Worm (Caenorhabditis elegans) whole organism, midembryonic: ENCODE results near the gene agl-1.
"Not testable (repeated sequence)": the region's sequence is repeated elsewhere in the genome, so short reads cannot be mapped to it uniquely, and the experiment has no call there.

ENCODE experiments used
- T22C8.4 ChIP-seq: fragments of 200-800 bp; sonication (Bioruptor generic); IDR thresholded peaks from 2 replicates; pipeline ENCODE4 v1.3.6; 2022; ENCODE audit warnings: missing genetic modification characterization, missing compliant biosample characterization
- cog-1 ChIP-seq: sonication (generic microtip); optimal IDR thresholded peaks from 2 replicates; lab custom pipeline; 2016; ENCODE audit warnings: missing genetic modification characterization, missing compliant biosample characterization
- flt-1 ChIP-seq: fragments of 200-800 bp; sonication (Bioruptor generic); IDR thresholded peaks from 2 replicates; pipeline ENCODE4 v1.3.6; 2022; ENCODE audit warnings: missing genetic modification characterization, missing compliant biosample characterization
- klf-2 ChIP-seq: fragments of 200-800 bp; sonication (Bioruptor generic); conservative IDR thresholded peaks from 2 replicates; pipeline ENCODE4 v1.3.6; 2022; ENCODE audit warnings: missing genetic modification reagents, missing genetic modification characterization, missing compliant biosample characterization
- med-1 ChIP-seq: sonication (generic microtip); optimal IDR thresholded peaks from 2 replicates; lab custom pipeline; 2017; ENCODE audit warnings: missing genetic modification characterization, mild to moderate bottlenecking, missing compliant biosample characterization, antibody characterized with exemption, missing genetic modification reagents; ENCODE audit not compliant: insufficient read depth
- ref-1 ChIP-seq: fragments of 200-800 bp; sonication (Bioruptor generic); conservative IDR thresholded peaks from 2 replicates; pipeline ENCODE4 v1.3.6; 2022; ENCODE audit warnings: missing genetic modification reagents, missing genetic modification characterization, missing compliant biosample characterization
- tab-1 ChIP-seq: fragments of 200-800 bp; sonication (Bioruptor generic); IDR thresholded peaks from 2 replicates; pipeline ENCODE4 v1.3.6; 2022; ENCODE audit warnings: missing genetic modification characterization, missing compliant biosample characterization
- ztf-23 ChIP-seq: fragments of 200-800 bp; sonication (Bioruptor generic); IDR thresholded peaks from 2 replicates; pipeline ENCODE4 v1.3.6; 2022; ENCODE audit warnings: missing genetic modification reagents, missing genetic modification characterization, missing compliant biosample characterization
- ztf-29 ChIP-seq: fragments of 200-800 bp; sonication (Bioruptor generic); IDR thresholded peaks from 2 replicates; pipeline ENCODE4 v1.3.6; 2022; ENCODE audit warnings: missing genetic modification reagents, missing genetic modification characterization, missing compliant biosample characterization

agl-1 gene

DNA sequence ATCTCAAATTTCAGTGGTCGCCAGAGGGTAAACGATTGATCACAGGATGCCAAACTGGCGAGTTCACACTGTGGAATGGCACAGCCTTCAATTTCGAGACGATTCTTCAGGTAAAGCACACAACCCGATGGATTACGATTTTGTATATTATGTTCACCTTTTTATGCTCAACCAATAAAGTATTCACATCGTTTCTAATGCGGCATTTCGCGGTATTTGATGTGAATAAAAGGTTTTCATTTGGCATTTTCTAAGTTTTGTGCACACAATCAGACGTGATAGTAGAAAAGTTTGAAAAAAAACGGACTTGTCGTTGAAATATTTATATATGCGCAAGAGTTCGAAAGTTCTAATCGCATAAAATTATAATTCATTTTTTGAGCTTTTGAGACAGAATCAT is 1.1 kb upstream of the agl-1 start:
- TF ChIP-seq cog-1 (tag; lab: Kevin White, UChicago) = no peak

DNA sequence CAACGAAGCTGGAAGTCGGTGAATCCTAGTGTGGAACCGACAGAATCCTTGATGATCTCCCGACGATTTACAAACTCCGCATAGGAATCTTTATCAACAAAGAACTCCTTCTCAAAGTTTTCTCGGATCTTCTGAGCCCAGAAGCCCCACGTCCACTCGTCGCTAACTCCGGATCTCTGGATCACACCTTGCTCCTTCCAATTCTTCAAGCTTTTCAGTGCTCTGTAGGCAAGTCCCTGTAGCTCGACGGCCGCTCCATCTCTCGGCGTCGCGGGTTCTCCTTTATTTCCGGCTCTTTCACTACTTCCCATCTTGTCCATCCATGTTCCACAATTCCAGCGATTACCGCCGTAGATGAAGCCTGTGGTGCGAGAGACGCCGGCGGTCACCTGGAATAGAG is 6.6 kb downstream of the agl-1 start:
- no peak for TF ChIP-seq cog-1 (tag; lab: Kevin White, UChicago)
- 0 out of 2 replicates have a peak, but pooled peaks have one; percentile 8 for TF ChIP-seq klf-2 (GFP tag; lab: Robert Waterston, UW)

DNA sequence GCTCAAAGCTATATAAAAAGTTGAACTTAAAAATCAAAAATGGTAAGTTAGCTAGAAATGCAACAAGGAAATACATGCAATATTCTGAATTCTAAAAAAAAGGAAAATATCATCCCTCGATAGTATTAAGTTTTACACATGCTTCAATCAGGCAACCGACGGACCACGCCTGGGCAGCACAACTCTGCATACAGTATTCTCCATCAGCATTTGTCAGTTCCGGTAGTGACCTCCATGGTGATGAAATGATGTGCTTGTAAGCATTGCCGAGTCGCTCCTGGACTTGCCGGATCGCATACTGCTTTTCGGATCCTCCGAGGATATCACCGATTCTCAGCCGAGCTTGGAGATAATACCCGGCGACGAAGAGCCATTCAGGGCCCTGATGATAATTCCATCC is 7.1 kb downstream of the agl-1 start:
- TF ChIP-seq ztf-29 (GFP tag; lab: Robert Waterston, UW) = no peak
- no peak for TF ChIP-seq klf-2 (GFP tag; lab: Robert Waterston, UW)
- TF ChIP-seq cog-1 (tag; lab: Kevin White, UChicago) = no peak
- no peak for TF ChIP-seq tab-1 (GFP tag; lab: Robert Waterston, UW)
- TF ChIP-seq med-1 (GFP tag; lab: Kevin White, UChicago) = no peak
- no peak for TF ChIP-seq ref-1 (GFP tag; lab: Robert Waterston, UW)
- TF ChIP-seq T22C8.4 (GFP tag; lab: Robert Waterston, UW) = no peak
- no peak for TF ChIP-seq ztf-23 (GFP tag; lab: Robert Waterston, UW)
- no peak for TF ChIP-seq flt-1 (GFP tag; lab: Robert Waterston, UW)

DNA sequence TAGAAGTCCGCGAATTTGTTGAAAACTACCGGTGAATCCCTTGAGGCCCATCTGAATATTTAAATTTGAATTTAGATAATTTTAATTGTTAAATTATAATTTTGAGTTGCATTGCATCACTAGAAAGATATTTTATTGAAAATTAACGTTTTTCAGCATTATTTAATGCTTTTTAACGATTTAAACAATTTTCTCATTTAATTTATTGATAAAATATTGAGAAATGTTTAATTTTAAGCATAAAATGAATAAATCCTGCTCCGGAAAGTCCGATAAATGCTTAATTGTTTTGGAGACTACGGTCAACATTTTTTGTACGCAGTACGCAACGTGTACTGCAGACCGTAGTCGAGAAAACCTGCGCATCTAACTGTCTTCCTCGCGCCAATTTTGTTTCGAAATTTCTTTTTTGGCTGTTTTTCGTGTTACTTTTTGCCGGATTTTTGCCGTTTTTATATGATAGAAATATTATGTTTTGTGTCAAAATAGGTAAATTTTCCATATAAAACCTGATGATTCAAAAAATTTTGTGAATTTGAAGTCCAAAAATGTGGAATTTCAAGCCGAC is 8.5 kb downstream of the agl-1 start, which contains the start of the genes Y54G11A.17, lin-7 and elof-1:
Gene Y54G11A.17, minus strand, starts transcription at position 51 of the 568 bp plus-strand sequence.
Gene lin-7, minus strand, starts transcription at position 51 of the 568 bp plus-strand sequence.
Gene elof-1, plus strand, starts transcription at position 383 of the 568 bp plus-strand sequence.
- TF ChIP-seq cog-1 (tag; lab: Kevin White, UChicago) (peak; percentile 15), ztf-29 (GFP tag; lab: Robert Waterston, UW) (no peak), flt-1 (GFP tag; lab: Robert Waterston, UW) (peak; percentile 67), ztf-23 (GFP tag; lab: Robert Waterston, UW) (peak; percentile 59; the same call in 1 of the 2 replicates)

DNA sequence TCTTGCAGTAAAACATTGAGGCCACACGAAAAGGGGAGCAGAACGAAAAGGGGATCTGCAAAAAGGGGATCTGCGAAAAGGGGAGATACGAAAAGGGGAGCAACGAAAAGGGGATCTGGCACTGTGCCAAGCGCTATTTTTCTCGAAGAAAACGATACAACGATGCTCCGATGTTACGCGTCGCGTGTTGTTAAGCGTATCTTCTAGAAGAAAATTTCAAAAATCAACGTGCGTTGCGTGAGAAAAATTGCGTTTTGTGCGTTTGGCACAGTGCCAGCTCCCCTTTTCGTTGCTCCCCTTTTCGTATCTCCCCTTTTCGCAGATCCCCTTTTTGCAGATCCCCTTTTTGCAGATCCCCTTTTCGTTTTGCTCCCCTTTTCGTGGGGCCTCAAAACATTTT is 11.7 kb downstream of the agl-1 start, which contains the start of gene Y54G11A.9:
Gene Y54G11A.9, minus strand, starts transcription at position 196 of the 400 bp plus-strand sequence.
- 0 out of 2 replicates have a peak, but pooled peaks have one; percentile 29 for TF ChIP-seq ztf-23 (GFP tag; lab: Robert Waterston, UW)

DNA sequence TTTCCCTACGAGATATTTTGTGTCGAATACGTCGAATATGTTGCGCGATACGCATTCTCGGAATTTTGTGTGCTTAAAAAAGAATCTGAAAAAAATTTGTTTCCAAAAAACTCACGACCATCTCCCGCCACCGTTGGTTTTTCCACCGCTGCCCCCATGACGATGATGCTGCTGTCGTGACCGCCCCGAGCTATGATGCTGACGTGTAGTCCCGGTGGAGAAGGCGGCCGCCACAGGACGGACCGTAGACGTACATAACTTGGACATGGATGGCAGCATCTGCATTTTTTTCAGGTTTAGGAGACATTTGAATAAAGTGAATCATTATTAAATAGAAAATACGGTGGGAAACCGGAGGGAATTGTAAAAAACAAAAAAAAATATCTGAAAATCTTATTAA is 13.7 kb downstream of the agl-1 start, which contains the start of gene ddl-3:
Gene ddl-3, minus strand, starts transcription at position 289 of the 400 bp plus-strand sequence.
- not testable (repeated sequence) for TF ChIP-seq ref-1 (GFP tag; lab: Robert Waterston, UW); T22C8.4 (GFP tag; lab: Robert Waterston, UW); cog-1 (tag; lab: Kevin White, UChicago)

DNA sequence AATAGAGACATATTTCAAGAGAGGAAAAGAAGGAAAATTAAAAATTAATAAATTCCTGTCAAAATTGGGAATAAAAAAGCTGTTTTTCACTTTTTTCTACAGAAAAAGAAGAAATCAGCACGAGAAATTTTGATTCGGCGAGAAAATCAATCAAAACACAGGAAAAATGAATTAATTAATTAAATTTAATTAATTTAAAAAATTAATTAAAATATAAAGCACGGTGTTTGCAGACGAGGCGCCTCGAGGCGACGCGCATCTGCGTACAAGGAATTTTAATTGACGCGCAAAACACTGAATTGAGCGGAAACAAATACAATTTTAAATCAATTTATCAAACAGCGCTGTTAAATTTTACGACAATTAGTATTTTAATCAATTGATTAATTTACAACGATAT is 36.7 kb downstream of the agl-1 start:
- TF ChIP-seq ztf-29 (GFP tag; lab: Robert Waterston, UW) (no peak), flt-1 (GFP tag; lab: Robert Waterston, UW) (0 out of 2 replicates have a peak, but pooled peaks have one; percentile 53), cog-1 (tag; lab: Kevin White, UChicago) (no peak), ztf-23 (GFP tag; lab: Robert Waterston, UW) (peak; percentile 41; the same call in 1 of the 2 replicates), med-1 (GFP tag; lab: Kevin White, UChicago) (no peak)

DNA sequence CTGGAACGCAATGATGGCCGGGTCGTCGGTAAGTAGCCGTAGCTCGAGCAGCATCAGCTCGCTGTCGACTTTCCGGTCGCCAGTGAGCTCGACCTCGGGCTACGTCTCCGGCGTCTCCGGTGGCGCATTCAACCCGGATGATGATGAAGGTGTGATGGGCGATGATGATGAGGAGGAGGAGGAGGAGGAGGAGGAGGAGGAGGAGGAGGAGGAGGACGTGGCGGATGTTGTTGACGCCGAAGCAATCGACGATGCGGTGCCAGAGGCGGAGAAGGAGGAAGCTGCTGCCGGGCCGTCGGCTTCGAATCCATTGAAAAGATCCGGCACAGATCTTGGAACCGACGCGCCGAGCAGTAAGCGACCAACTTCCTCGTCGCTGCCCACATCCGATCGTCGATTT is 38.7 kb downstream of the agl-1 start:
- TF ChIP-seq klf-2 (GFP tag; lab: Robert Waterston, UW) = no peak
- TF ChIP-seq ztf-29 (GFP tag; lab: Robert Waterston, UW) = no peak
- TF ChIP-seq T22C8.4 (GFP tag; lab: Robert Waterston, UW) = no peak
- TF ChIP-seq ref-1 (GFP tag; lab: Robert Waterston, UW) = no peak
- TF ChIP-seq med-1 (GFP tag; lab: Kevin White, UChicago) = no peak
- no peak for TF ChIP-seq cog-1 (tag; lab: Kevin White, UChicago)
- TF ChIP-seq flt-1 (GFP tag; lab: Robert Waterston, UW) = no peak
- TF ChIP-seq ztf-23 (GFP tag; lab: Robert Waterston, UW) = no peak
- TF ChIP-seq tab-1 (GFP tag; lab: Robert Waterston, UW) = no peak

DNA sequence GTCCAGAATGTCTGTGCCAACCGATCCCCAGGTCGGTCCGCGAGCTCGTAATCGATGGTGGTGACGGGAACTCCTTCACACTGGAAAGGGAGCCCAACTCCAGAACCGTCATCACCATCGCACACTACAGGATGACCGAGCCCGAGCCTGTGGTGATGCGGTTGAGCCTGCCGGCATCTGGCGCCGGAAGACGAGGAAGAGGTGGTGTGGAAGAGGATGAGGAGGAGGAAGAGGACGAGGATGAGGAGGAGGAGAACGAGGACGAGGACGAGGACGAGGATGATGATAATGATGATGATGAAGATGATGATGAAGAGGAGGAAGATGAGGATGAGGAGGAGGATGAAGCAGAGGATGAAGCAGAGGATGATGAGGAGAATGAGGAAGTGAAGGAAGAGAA is 39.9 kb downstream of the agl-1 start, which contains the start of gene Y54G11A.14:
Gene Y54G11A.14, plus strand, starts transcription at position 132 of the 400 bp plus-strand sequence.
- no peak for TF ChIP-seq flt-1 (GFP tag; lab: Robert Waterston, UW)
- no peak for TF ChIP-seq T22C8.4 (GFP tag; lab: Robert Waterston, UW)
- no peak for TF ChIP-seq cog-1 (tag; lab: Kevin White, UChicago)
- TF ChIP-seq med-1 (GFP tag; lab: Kevin White, UChicago) = no peak
- no peak for TF ChIP-seq ztf-23 (GFP tag; lab: Robert Waterston, UW)
- no peak for TF ChIP-seq ztf-29 (GFP tag; lab: Robert Waterston, UW)
- TF ChIP-seq klf-2 (GFP tag; lab: Robert Waterston, UW) = no peak
- TF ChIP-seq tab-1 (GFP tag; lab: Robert Waterston, UW) = no peak
- no peak for TF ChIP-seq ref-1 (GFP tag; lab: Robert Waterston, UW)

DNA sequence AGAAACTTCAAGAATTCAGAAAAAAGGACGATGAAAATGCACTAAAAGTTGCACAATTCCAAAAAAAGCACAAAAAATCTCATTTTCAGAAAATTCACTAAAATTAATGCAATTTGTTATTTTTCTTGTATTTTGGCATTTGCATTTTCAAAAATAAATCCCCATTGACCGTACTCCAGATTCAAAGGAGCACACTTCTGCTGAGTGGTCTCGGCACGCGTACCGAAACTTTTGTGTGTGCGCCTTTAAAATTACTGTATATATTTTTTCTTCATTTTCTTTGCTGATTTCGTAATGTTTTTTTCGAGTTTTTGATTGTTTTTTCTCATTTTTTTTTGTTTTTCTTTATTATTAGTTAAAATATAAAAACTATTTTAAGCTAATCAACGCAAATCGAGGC is 45.7 kb downstream of the agl-1 start:
- TF ChIP-seq cog-1 (tag; lab: Kevin White, UChicago) = no peak
- no peak for TF ChIP-seq klf-2 (GFP tag; lab: Robert Waterston, UW)
- TF ChIP-seq tab-1 (GFP tag; lab: Robert Waterston, UW) = no peak
- no peak for TF ChIP-seq med-1 (GFP tag; lab: Kevin White, UChicago)
- no peak for TF ChIP-seq T22C8.4 (GFP tag; lab: Robert Waterston, UW)
- no peak for TF ChIP-seq ref-1 (GFP tag; lab: Robert Waterston, UW)
- TF ChIP-seq flt-1 (GFP tag; lab: Robert Waterston, UW) = no peak
- no peak for TF ChIP-seq ztf-23 (GFP tag; lab: Robert Waterston, UW)
- no peak for TF ChIP-seq ztf-29 (GFP tag; lab: Robert Waterston, UW)
